Fruit fly (Drosophila melanogaster) whole organism, embryonic: ENCODE measurements around the gene CG2533.
A peak's percentile ranks its signal among the peaks of the same experiment; 100 is the strongest.

Experiments
- CG10366 ChIP-seq: fragments of 200-800 bp; sonication (Bioruptor generic); IDR thresholded peaks from 2 replicates; pipeline ENCODE4 v1.3.6; 2022; ENCODE audit warnings: missing biosample characterization, missing genetic modification characterization
- CG10654 ChIP-seq: fragments of 200-800 bp; sonication (Bioruptor generic); optimal IDR thresholded peaks from 2 replicates; lab custom pipeline; 2016; ENCODE audit warnings: missing biosample characterization, missing genetic modification characterization
- CG10959 ChIP-seq: fragments of 200-800 bp; sonication (Bioruptor generic); IDR thresholded peaks from 2 replicates; pipeline ENCODE4 v1.3.6; 2022; ENCODE audit warnings: missing biosample characterization, missing genetic modification characterization
- CG11085 ChIP-seq: fragments of 200-800 bp; sonication (Bioruptor generic); IDR thresholded peaks from 2 replicates; pipeline ENCODE4 v1.3.6; 2022; ENCODE audit warnings: missing biosample characterization, missing genetic modification characterization
- CG15696 ChIP-seq: fragments of 200-800 bp; sonication (Bioruptor generic); optimal IDR thresholded peaks from 2 replicates; lab custom pipeline; 2019; ENCODE audit warnings: missing biosample characterization, mild to moderate bottlenecking, missing genetic modification characterization, moderate library complexity
- CG1603 ChIP-seq: fragments of 200-800 bp; sonication (Bioruptor generic); optimal IDR thresholded peaks from 2 replicates; lab custom pipeline; 2019; ENCODE audit warnings: missing biosample characterization, mild to moderate bottlenecking, missing genetic modification characterization, moderate library complexity
- CG18011 ChIP-seq: fragments of 200-800 bp; sonication (Bioruptor generic); optimal IDR thresholded peaks from 2 replicates; lab custom pipeline; 2017; ENCODE audit warnings: missing biosample characterization, missing genetic modification characterization, mild to moderate bottlenecking, moderate library complexity, missing genotype
- CG31388 ChIP-seq: fragments of 200-800 bp; sonication (Bioruptor generic); optimal IDR thresholded peaks from 2 replicates; lab custom pipeline; 2016; ENCODE audit warnings: missing biosample characterization, missing genetic modification characterization
- CG3838 ChIP-seq: fragments of 200-800 bp; sonication (Bioruptor generic); optimal IDR thresholded peaks from 3 replicates; lab custom pipeline; 2016; ENCODE audit warnings: missing biosample characterization, missing genetic modification characterization
- CG4328 ChIP-seq: fragments of 200-800 bp; sonication (Bioruptor generic); optimal IDR thresholded peaks from 3 replicates; lab custom pipeline; 2017; ENCODE audit warnings: missing biosample characterization, missing genetic modification reagents, missing genetic modification characterization
- CG6272 ChIP-seq: fragments of 200-800 bp; sonication (Bioruptor generic); IDR thresholded peaks from 2 replicates; pipeline ENCODE4 v1.3.6; 2022; ENCODE audit warnings: missing biosample characterization, missing genetic modification characterization
- CG9215 ChIP-seq: fragments of 200-800 bp; sonication (Bioruptor generic); IDR thresholded peaks from 2 replicates; pipeline ENCODE4 v1.3.6; 2022; ENCODE audit warnings: missing biosample characterization, missing genetic modification characterization
- CoRest ChIP-seq: fragments of 200-800 bp; sonication (Bioruptor generic); optimal IDR thresholded peaks from 3 replicates; lab custom pipeline; 2018; ENCODE audit warnings: missing biosample characterization, mild to moderate bottlenecking, missing genetic modification characterization, moderate library complexity
- Dek ChIP-seq: fragments of 200-800 bp; sonication (Bioruptor generic); optimal IDR thresholded peaks from 3 replicates; lab custom pipeline; 2019; ENCODE audit warnings: missing biosample characterization, mild to moderate bottlenecking, missing genetic modification characterization, moderate library complexity
- Fer3 ChIP-seq: fragments of 200-800 bp; sonication (Bioruptor generic); optimal IDR thresholded peaks from 2 replicates; lab custom pipeline; 2018; ENCODE audit warnings: missing biosample characterization, mild to moderate bottlenecking, missing genetic modification characterization, moderate library complexity
- Gug ChIP-seq: fragments of 200-800 bp; sonication (Bioruptor generic); IDR thresholded peaks from 4 replicates; pipeline ENCODE4 v1.3.6; 2022; ENCODE audit warnings: missing biosample characterization, missing genetic modification characterization
- HHEX ChIP-seq: fragments of 200-800 bp; sonication (Bioruptor generic); optimal IDR thresholded peaks from 3 replicates; lab custom pipeline; 2017; ENCODE audit warnings: missing biosample characterization, mild to moderate bottlenecking, missing genetic modification characterization, missing genetic modification reagents
- Hr51 ChIP-seq, 2 experiments: fragments of 200-800 bp; sonication (Bioruptor generic); optimal IDR thresholded peaks; 2 replicates in 1 of 2; 3 replicates in 1 of 2; lab custom pipeline; 2016 to 2018; ENCODE audit warnings: missing biosample characterization in 2 of 2, missing genetic modification characterization in 2 of 2, mild to moderate bottlenecking in 1 of 2, moderate library complexity in 1 of 2
- PHDP ChIP-seq: fragments of 200-800 bp; sonication (Bioruptor generic); optimal IDR thresholded peaks from 3 replicates; lab custom pipeline; 2018; ENCODE audit warnings: missing biosample characterization, mild to moderate bottlenecking, missing genetic modification characterization, moderate library complexity
- Ptx1 ChIP-seq: fragments of 200-800 bp; sonication (Bioruptor generic); IDR thresholded peaks from 2 replicates; pipeline ENCODE4 v1.3.6; 2022; ENCODE audit warnings: missing biosample characterization, missing genetic modification characterization
- Rx ChIP-seq: fragments of 200-800 bp; sonication (Bioruptor generic); IDR thresholded peaks from 2 replicates; pipeline ENCODE4 v1.3.6; 2022; ENCODE audit warnings: missing biosample characterization, missing genetic modification characterization
- Taf1 ChIP-seq: fragments of 200-800 bp; sonication (Bioruptor generic); IDR thresholded peaks from 2 replicates; pipeline ENCODE4 v1.3.6; 2022; ENCODE audit warnings: missing biosample characterization, missing genetic modification characterization
- YL-1 ChIP-seq: fragments of 200-800 bp; sonication (Bioruptor generic); optimal IDR thresholded peaks from 3 replicates; lab custom pipeline; 2017; ENCODE audit warnings: missing biosample characterization, mild to moderate bottlenecking, missing genetic modification characterization
- bab2 ChIP-seq: fragments of 200-800 bp; sonication (Bioruptor generic); optimal IDR thresholded peaks from 2 replicates; lab custom pipeline; 2016; ENCODE audit warnings: missing biosample characterization, missing genetic modification characterization
- cad ChIP-seq: fragments of >200 bp; optimal IDR thresholded peaks from 2 replicates; lab custom pipeline; 2017; ENCODE audit warnings: missing biosample characterization, missing genetic modification characterization
- caup ChIP-seq: fragments of 200-800 bp; sonication (Bioruptor generic); optimal IDR thresholded peaks from 3 replicates; lab custom pipeline; 2017; ENCODE audit warnings: missing biosample characterization, mild to moderate bottlenecking, missing genetic modification characterization, moderate library complexity; ENCODE audit not compliant: severe bottlenecking
- chn ChIP-seq: fragments of 200-800 bp; sonication (Bioruptor generic); optimal IDR thresholded peaks from 2 replicates; lab custom pipeline; 2016; ENCODE audit warnings: missing biosample characterization, missing genetic modification characterization
- crp ChIP-seq, 2 experiments: fragments of 200-800 bp; sonication (Bioruptor generic); optimal IDR thresholded peaks; 2 replicates in 1 of 2; 3 replicates in 1 of 2; lab custom pipeline; 2017; ENCODE audit warnings: missing biosample characterization in 2 of 2, missing genetic modification characterization in 2 of 2, mild to moderate bottlenecking in 1 of 2, moderate library complexity in 1 of 2
- eyg ChIP-seq: fragments of 200-800 bp; sonication (Bioruptor generic); optimal IDR thresholded peaks from 3 replicates; lab custom pipeline; 2016; ENCODE audit warnings: missing biosample characterization, missing genetic modification characterization
- fd3F ChIP-seq: fragments of 200-800 bp; sonication (Bioruptor generic); optimal IDR thresholded peaks from 2 replicates; lab custom pipeline; 2018; ENCODE audit warnings: missing biosample characterization, mild to moderate bottlenecking, missing genetic modification characterization, moderate library complexity
- kni ChIP-seq: fragments of 200-800 bp; sonication (Bioruptor generic); optimal IDR thresholded peaks from 3 replicates; lab custom pipeline; 2017; ENCODE audit warnings: mild to moderate bottlenecking, missing biosample characterization, missing genetic modification reagents, missing genetic modification characterization
- lola ChIP-seq, 3 experiments: fragments of >200 bp in 2 of 3; fragments of 200-800 bp in 1 of 3; sonication (Bioruptor generic) in 1 of 3; optimal IDR thresholded peaks; 2 replicates each; lab custom pipeline; 2017 to 2019; ENCODE audit warnings: missing biosample characterization in 3 of 3, missing genetic modification characterization in 3 of 3, mild to moderate bottlenecking in 1 of 3, moderate library complexity in 1 of 3
- org-1 ChIP-seq: fragments of 200-800 bp; sonication (Bioruptor generic); optimal IDR thresholded peaks from 2 replicates; lab custom pipeline; 2017; ENCODE audit warnings: missing biosample characterization, missing genetic modification characterization
- prd ChIP-seq, 3 experiments: fragments of >200 bp in 2 of 3; fragments of 200-800 bp in 1 of 3; sonication (Bioruptor generic) in 1 of 3; optimal IDR thresholded peaks in 2 of 3; IDR thresholded peaks in 1 of 3; 2 replicates in 2 of 3; 3 replicates in 1 of 3; pipeline versions ENCODE4 v1.3.6 to Lab custom; 2017 to 2022; ENCODE audit warnings: missing biosample characterization in 1 of 3, missing genetic modification characterization in 1 of 3
- sd ChIP-seq: fragments of 200-800 bp; sonication (Bioruptor generic); optimal IDR thresholded peaks from 3 replicates; lab custom pipeline; 2018; ENCODE audit warnings: missing biosample characterization, mild to moderate bottlenecking, missing genetic modification characterization, moderate library complexity
- sna ChIP-seq: fragments of 200-800 bp; sonication (Bioruptor generic); IDR thresholded peaks from 2 replicates; pipeline ENCODE4 v1.3.6; 2022; ENCODE audit warnings: missing biosample characterization, missing genetic modification characterization; ENCODE audit not compliant: partially characterized antibody
- stc ChIP-seq: fragments of 200-800 bp; sonication (Bioruptor generic); IDR thresholded peaks from 2 replicates; pipeline ENCODE4 v1.3.6; 2022; ENCODE audit warnings: missing biosample characterization, missing genetic modification characterization
- unpg ChIP-seq: fragments of 200-800 bp; sonication (Bioruptor generic); optimal IDR thresholded peaks from 3 replicates; lab custom pipeline; 2018; ENCODE audit warnings: missing biosample characterization, mild to moderate bottlenecking, missing genetic modification characterization, moderate library complexity
- vvl ChIP-seq: fragments of 200-800 bp; sonication (Bioruptor generic); IDR thresholded peaks from 2 replicates; pipeline ENCODE4 v1.3.6; 2022; ENCODE audit warnings: missing biosample characterization, missing genetic modification characterization

Gene CG2533

dm6 chrX:11569956-11570695 is 33.9 kb downstream of the CG2533 start, which contains the start of the genes Polr2A and CG11699 (continued):
- TF ChIP-seq CG9215 (peak; percentile 33), Gug (GFP tag; lab: Robert Waterston, UW) (no peak), CG3838 (GFP tag; lab: Kevin White, UChicago) (no peak), chn (no peak), YL-1 (peak; percentile 85), vvl (0 out of 2 replicates have a peak, but pooled peaks have one; percentile 22), CG15696 (tag; lab: Kevin White, UChicago) (peak; percentile 56), crp (GFP tag; optimal IDR thresholded peaks at IDR 0.05; lab: Kevin White, UChicago) (peak; percentile 3 to 90), CG1603 (tag; lab: Kevin White, UChicago) (no peak), CG31388 (GFP tag; lab: Kevin White, UChicago) (no peak), CoRest (tag; lab: Kevin White, UChicago) (peak; percentile 72), org-1 (GFP tag; lab: Kevin White, UChicago) (no peak), caup (GFP tag; lab: Kevin White, UChicago) (no peak), cad (GFP tag; lab: Kevin White, UChicago) (no peak), sd (no peak), Fer3 (tag; lab: Kevin White, UChicago) (peak; percentile 17), lola (GFP tag; optimal IDR thresholded peaks at IDR 0.05; lab: Kevin White, UChicago) (peak in 1 of 3 experiments; percentile 31), unpg (GFP tag; lab: Kevin White, UChicago) (peak; percentile 2), PHDP (tag; lab: Kevin White, UChicago) (no peak), sna (0 out of 2 replicates have a peak, but pooled peaks have one; percentile 27), CG10366 (GFP tag; lab: Robert Waterston, UW) (no peak; the same call in 1 of the 2 replicates), bab2 (GFP tag; lab: Kevin White, UChicago) (no peak), prd (optimal IDR thresholded peaks at IDR 0.05; lab: Kevin White, UChicago) (no peak), prd (GFP tag; IDR thresholded peaks at IDR 0.05; lab: Robert Waterston, UW) (peak; percentile 25; the same call in 1 of the 3 replicates), CG11085 (GFP tag; lab: Robert Waterston, UW) (0 out of 2 replicates have a peak, but pooled peaks have one; percentile 32), Dek (peak; percentile 59), CG10654 (peak; percentile 14), eyg (GFP tag; lab: Kevin White, UChicago) (no peak), Ptx1 (peak; percentile 36; the same call in 1 of the 2 replicates), stc (GFP tag; lab: Robert Waterston, UW) (no peak), Rx (GFP tag; lab: Robert Waterston, UW) (no peak), Taf1 (GFP tag; lab: Robert Waterston, UW) (no peak; the same call in 1 of the 2 replicates), fd3F (peak; percentile 10), Hr51 (GFP tag; optimal IDR thresholded peaks at IDR 0.05; lab: Kevin White, UChicago) (no peak), CG6272 (GFP tag; lab: Robert Waterston, UW) (no peak; the same call in 1 of the 2 replicates), HHEX (peak; percentile 61), kni (GFP tag; lab: Kevin White, UChicago) (peak; percentile 40), CG10959 (GFP tag; lab: Robert Waterston, UW) (no peak), CG4328 (GFP tag; lab: Kevin White, UChicago) (no peak), CG18011 (no peak)
